Worm (Caenorhabditis elegans) whole organism, L4 larva: Measurements from ENCODE around the gene F01F1.3.

Experiments
- F10B5.3 ChIP-seq: sonication (generic microtip); optimal IDR thresholded peaks from 2 replicates; lab custom pipeline; 2016; ENCODE audit warnings: mild to moderate bottlenecking, missing genetic modification characterization, missing compliant biosample characterization
- F37D6.2 ChIP-seq: sonication (generic microtip); optimal IDR thresholded peaks from 2 replicates; lab custom pipeline; 2016; ENCODE audit warnings: mild to moderate bottlenecking, missing genetic modification characterization, missing compliant biosample characterization
- F44E2.7 ChIP-seq: fragments of 200-800 bp; sonication (Bioruptor generic); IDR thresholded peaks from 2 replicates; pipeline ENCODE4 v2.1.2; 2022; ENCODE audit warnings: missing genetic modification characterization, missing compliant biosample characterization
- R02D3.7 ChIP-seq: fragments of 150-350 bp; sonication (generic microtip); optimal IDR thresholded peaks from 3 replicates; lab custom pipeline; 2014; ENCODE audit warnings: missing biosample characterization, missing genetic modification characterization
- Y48G9A.11 ChIP-seq: fragments of 200-800 bp; sonication (Bioruptor generic); IDR thresholded peaks from 2 replicates; pipeline ENCODE4 v1.3.6; 2022; ENCODE audit warnings: missing genetic modification reagents, missing genetic modification characterization, missing compliant biosample characterization
- Y75B8A.6 ChIP-seq: fragments of 200-800 bp; sonication (Bioruptor generic); IDR thresholded peaks from 2 replicates; pipeline ENCODE4 v1.3.6; 2022; ENCODE audit warnings: missing genetic modification reagents, missing genetic modification characterization, missing compliant biosample characterization
- aha-1 ChIP-seq: fragments of 150-350 bp; peaks from one replicate; lab custom pipeline; 2014; ENCODE audit warnings: missing biosample characterization, missing genetic modification characterization
- aly-2 ChIP-seq: sonication (generic microtip); optimal IDR thresholded peaks from 2 replicates; lab custom pipeline; 2018; ENCODE audit warnings: missing biosample characterization, missing genetic modification characterization
- arid-1 ChIP-seq: fragments of 200-800 bp; sonication (Bioruptor generic); conservative IDR thresholded peaks from 2 replicates; pipeline ENCODE4 v1.3.6; 2022; ENCODE audit warnings: missing genetic modification reagents, missing genetic modification characterization, missing compliant biosample characterization
- ceh-32 ChIP-seq: sonication (generic microtip); optimal IDR thresholded peaks from 2 replicates; lab custom pipeline; 2016; ENCODE audit warnings: mild to moderate bottlenecking, missing genetic modification characterization, missing compliant biosample characterization; ENCODE audit not compliant: poor library complexity
- ceh-62 ChIP-seq: sonication (generic microtip); optimal IDR thresholded peaks from 2 replicates; lab custom pipeline; 2017; ENCODE audit warnings: missing biosample characterization, missing genetic modification characterization
- ces-1 ChIP-seq: fragments of 150-350 bp; sonication (generic microtip); optimal IDR thresholded peaks from 4 replicates; lab custom pipeline; 2014; ENCODE audit warnings: missing biosample characterization, missing genetic modification reagents, missing genetic modification characterization
- daf-12 ChIP-seq: fragments of 150-350 bp; optimal IDR thresholded peaks from 2 replicates; lab custom pipeline; 2014; ENCODE audit warnings: missing biosample characterization, missing genetic modification reagents, missing genetic modification characterization
- daf-19 ChIP-seq: fragments of 200-800 bp; sonication (Bioruptor generic); conservative IDR thresholded peaks from 2 replicates; pipeline ENCODE4 v1.3.6; 2022; ENCODE audit warnings: missing genetic modification characterization, missing compliant biosample characterization
- daf-8 ChIP-seq: fragments of 200-800 bp; sonication (Bioruptor generic); IDR thresholded peaks from 2 replicates; pipeline ENCODE4 v1.3.6; 2022; ENCODE audit warnings: missing genetic modification characterization, missing compliant biosample characterization
- dmd-6 ChIP-seq: fragments of 200-800 bp; sonication (Bioruptor generic); IDR thresholded peaks from 2 replicates; pipeline ENCODE4 v1.3.6; 2022; ENCODE audit warnings: missing genetic modification reagents, missing genetic modification characterization, missing compliant biosample characterization
- duxl-1 ChIP-seq: sonication (generic microtip); optimal IDR thresholded peaks from 2 replicates; lab custom pipeline; 2016; ENCODE audit warnings: mild to moderate bottlenecking, missing genetic modification characterization, moderate library complexity, missing compliant biosample characterization; ENCODE audit not compliant: poor library complexity
- gei-8 ChIP-seq: fragments of 200-800 bp; sonication (Bioruptor generic); optimal IDR thresholded peaks from 2 replicates; lab custom pipeline; 2018; ENCODE audit warnings: mild to moderate bottlenecking, missing genetic modification characterization, missing compliant biosample characterization
- lin-1 ChIP-seq: fragments of 200-800 bp; sonication (Bioruptor generic); IDR thresholded peaks from 2 replicates; pipeline ENCODE4 v1.3.6; 2022; ENCODE audit warnings: missing genetic modification reagents, missing genetic modification characterization, missing compliant biosample characterization
- lin-13 ChIP-seq: fragments of 150-350 bp; optimal IDR thresholded peaks from 2 replicates; lab custom pipeline; 2014; ENCODE audit warnings: missing biosample characterization, missing genetic modification reagents, missing genetic modification characterization
- lin-15B ChIP-seq: fragments of 150-350 bp; sonication (generic microtip); optimal IDR thresholded peaks from 3 replicates; lab custom pipeline; 2014; ENCODE audit warnings: missing biosample characterization, missing genetic modification characterization
- lin-29 ChIP-seq: fragments of 200-800 bp; sonication (Bioruptor generic); IDR thresholded peaks from 2 replicates; pipeline ENCODE4 v1.3.6; 2022; ENCODE audit warnings: missing genetic modification reagents, missing genetic modification characterization, missing compliant biosample characterization
- lin-38 ChIP-seq: fragments of 200-800 bp; sonication (Bioruptor generic); IDR thresholded peaks from 2 replicates; pipeline ENCODE4 v1.3.6; 2022; ENCODE audit warnings: missing genetic modification reagents, missing genetic modification characterization, missing compliant biosample characterization
- lin-39 ChIP-seq: fragments of 150-350 bp; optimal IDR thresholded peaks from 2 replicates; lab custom pipeline; 2014; ENCODE audit warnings: missing biosample characterization, missing genetic modification reagents, missing genetic modification characterization
- lsy-2 ChIP-seq, 2 experiments: fragments of 150-350 bp in 1 of 2; sonication (generic microtip) in 1 of 2; optimal IDR thresholded peaks; 2 replicates each; lab custom pipeline; 2014 to 2017; ENCODE audit warnings: missing biosample characterization in 2 of 2, missing genetic modification characterization in 2 of 2
- madf-5 ChIP-seq, 2 experiments: fragments of 200-800 bp; sonication (Bioruptor generic); IDR thresholded peaks; 2 replicates each; pipeline ENCODE4 v1.3.6; 2022; ENCODE audit warnings: missing compliant biosample characterization in 2 of 2, missing genetic modification characterization in 2 of 2
- mdt-29 ChIP-seq: fragments of 200-800 bp; sonication (Bioruptor generic); IDR thresholded peaks from 2 replicates; pipeline ENCODE4 v1.3.6; 2022; ENCODE audit warnings: missing genetic modification reagents, missing genetic modification characterization, missing compliant biosample characterization
- mes-2 ChIP-seq: sonication (generic microtip); optimal IDR thresholded peaks from 2 replicates; lab custom pipeline; 2016; ENCODE audit warnings: missing genotype, mild to moderate bottlenecking, missing genetic modification characterization, missing compliant biosample characterization; ENCODE audit not compliant: poor library complexity, severe bottlenecking
- mxl-2 ChIP-seq: fragments of 200-800 bp; sonication (Bioruptor generic); conservative IDR thresholded peaks from 2 replicates; pipeline ENCODE4 v1.3.6; 2022; ENCODE audit warnings: missing genetic modification reagents, missing genetic modification characterization, missing compliant biosample characterization
- nhr-102 ChIP-seq: sonication (generic microtip); optimal IDR thresholded peaks from 2 replicates; lab custom pipeline; 2016; ENCODE audit warnings: mild to moderate bottlenecking, missing genetic modification characterization, moderate library complexity, missing compliant biosample characterization
- nhr-11 ChIP-seq: fragments of 150-350 bp; optimal IDR thresholded peaks from 2 replicates; lab custom pipeline; 2014; ENCODE audit warnings: missing biosample characterization, missing genetic modification characterization
- nhr-111 ChIP-seq: fragments of 200-800 bp; sonication (Bioruptor generic); optimal IDR thresholded peaks from 2 replicates; lab custom pipeline; 2018; ENCODE audit warnings: mild to moderate bottlenecking, missing genetic modification characterization, missing compliant biosample characterization
- nhr-41 ChIP-seq: fragments of 200-800 bp; sonication (Bioruptor generic); IDR thresholded peaks from 2 replicates; pipeline ENCODE4 v1.3.6; 2022; ENCODE audit warnings: missing genetic modification reagents, missing genetic modification characterization, missing compliant biosample characterization
- nhr-6 ChIP-seq: fragments of 150-350 bp; optimal IDR thresholded peaks from 2 replicates; lab custom pipeline; 2014; ENCODE audit warnings: missing biosample characterization, missing genetic modification characterization
- nhr-76 ChIP-seq: fragments of 150-350 bp; optimal IDR thresholded peaks from 2 replicates; lab custom pipeline; 2014; ENCODE audit warnings: missing biosample characterization, missing genetic modification characterization
- pha-4 ChIP-seq, 2 experiments: fragments of 150-350 bp in 1 of 2; fragments of 200-800 bp in 1 of 2; sonication (Bioruptor generic) in 1 of 2; IDR thresholded peaks in 1 of 2; optimal IDR thresholded peaks in 1 of 2; 2 replicates each; pipeline versions ENCODE4 v1.3.6 to Lab custom; 2014 to 2022; ENCODE audit warnings: missing genetic modification characterization in 2 of 2, missing genetic modification reagents in 2 of 2, missing biosample characterization in 1 of 2, missing compliant biosample characterization in 1 of 2
- set-16 ChIP-seq: fragments of 200-800 bp; sonication (Bioruptor generic); IDR thresholded peaks from 2 replicates; pipeline ENCODE4 v1.3.6; 2022; ENCODE audit warnings: missing genetic modification reagents, missing genetic modification characterization, missing compliant biosample characterization
- skn-1 ChIP-seq: fragments of 150-350 bp; optimal IDR thresholded peaks from 2 replicates; lab custom pipeline; 2014; ENCODE audit warnings: missing biosample characterization, missing genetic modification characterization
- spr-1 ChIP-seq: sonication (generic microtip); optimal IDR thresholded peaks from 2 replicates; lab custom pipeline; 2016; ENCODE audit warnings: mild to moderate bottlenecking, missing genetic modification characterization, missing compliant biosample characterization
- tag-97 ChIP-seq: fragments of 200-800 bp; sonication (Bioruptor generic); IDR thresholded peaks from 2 replicates; pipeline ENCODE4 v1.3.6; 2022; ENCODE audit warnings: missing genetic modification characterization, missing compliant biosample characterization
- unc-62 ChIP-seq, 3 experiments: fragments of 150-350 bp in 1 of 3; sonication (generic microtip); optimal IDR thresholded peaks in 2 of 3; peaks in 1 of 3; 1 replicate in 1 of 3; 2 replicates in 2 of 3; lab custom pipeline; 2014 to 2017; ENCODE audit warnings: missing biosample characterization in 3 of 3, missing genetic modification characterization in 3 of 3, missing genetic modification reagents in 3 of 3, missing genotype in 1 of 3
- zag-1 ChIP-seq: fragments of 150-350 bp; optimal IDR thresholded peaks from 2 replicates; lab custom pipeline; 2014; ENCODE audit warnings: missing biosample characterization, missing genetic modification characterization
- zip-2 ChIP-seq: fragments of 150-350 bp; optimal IDR thresholded peaks from 2 replicates; lab custom pipeline; 2014; ENCODE audit warnings: missing biosample characterization, missing genetic modification characterization
- ztf-7 ChIP-seq: fragments of 150-350 bp; optimal IDR thresholded peaks from 2 replicates; lab custom pipeline; 2014; ENCODE audit warnings: missing biosample characterization, missing genetic modification characterization

F01F1.3 gene

DNA sequence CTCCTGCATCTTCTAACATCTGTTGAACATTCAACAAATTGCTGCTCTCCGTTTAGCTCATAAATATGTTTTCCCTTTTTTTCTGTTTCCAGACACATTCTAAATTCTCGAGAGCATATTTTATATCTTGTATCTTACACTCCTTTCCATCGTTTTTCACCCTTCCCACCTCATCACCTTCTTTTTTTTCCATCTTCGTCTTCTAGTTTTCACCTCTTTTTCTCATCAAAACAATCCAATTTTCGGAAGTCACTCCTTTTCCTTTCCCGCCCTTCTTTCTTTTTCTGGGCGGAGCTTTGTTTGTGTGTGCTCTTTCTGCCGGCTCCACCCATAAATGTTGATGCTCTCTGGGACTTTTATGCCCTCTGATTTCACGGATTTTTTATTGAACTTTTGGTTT, 48.9 kb upstream of the F01F1.3 start:
- TF ChIP-seq nhr-11 (tag; lab: Kevin White, UChicago) (no peak), madf-5 (GFP tag; IDR thresholded peaks at IDR 0.05; lab: Robert Waterston, UW) (no peak), lin-29 (GFP tag; lab: Robert Waterston, UW) (no peak), gei-8 (GFP tag; lab: Kevin White, UChicago) (no peak), pha-4 (GFP tag; IDR thresholded peaks at IDR 0.05; lab: Robert Waterston, UW) (no peak), pha-4 (tag; optimal IDR thresholded peaks at IDR 0.05; lab: Kevin White, UChicago) (no peak), lin-38 (GFP tag; lab: Robert Waterston, UW) (no peak)

DNA sequence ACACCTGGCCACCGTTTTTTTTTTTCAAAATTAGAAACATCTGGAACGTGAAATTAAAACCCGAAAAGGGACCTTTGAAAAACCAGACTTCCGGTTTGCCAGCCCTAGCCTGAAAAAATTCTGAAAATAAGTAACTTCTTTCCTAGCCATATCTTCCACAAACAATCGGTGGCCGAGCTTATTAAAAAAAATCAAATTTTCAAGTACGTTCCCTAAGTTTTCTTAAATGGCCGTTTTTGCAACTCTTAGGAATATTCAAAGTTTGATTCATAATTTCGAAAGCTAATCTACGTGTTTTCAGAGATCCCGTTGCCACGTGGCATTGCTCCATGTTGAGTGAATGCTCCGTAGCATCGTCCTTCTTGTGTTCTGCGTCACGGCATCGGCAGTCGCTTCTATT, 48.1 kb upstream of the F01F1.3 start, which contains the start of gene R12B2.8:
TSS of gene R12B2.8 (plus strand) at position 301 of the 400 bp plus-strand sequence.
- TF ChIP-seq lin-1 (GFP tag; lab: Robert Waterston, UW): no peak
- no peak for TF ChIP-seq set-16 (GFP tag; lab: Robert Waterston, UW)

DNA sequence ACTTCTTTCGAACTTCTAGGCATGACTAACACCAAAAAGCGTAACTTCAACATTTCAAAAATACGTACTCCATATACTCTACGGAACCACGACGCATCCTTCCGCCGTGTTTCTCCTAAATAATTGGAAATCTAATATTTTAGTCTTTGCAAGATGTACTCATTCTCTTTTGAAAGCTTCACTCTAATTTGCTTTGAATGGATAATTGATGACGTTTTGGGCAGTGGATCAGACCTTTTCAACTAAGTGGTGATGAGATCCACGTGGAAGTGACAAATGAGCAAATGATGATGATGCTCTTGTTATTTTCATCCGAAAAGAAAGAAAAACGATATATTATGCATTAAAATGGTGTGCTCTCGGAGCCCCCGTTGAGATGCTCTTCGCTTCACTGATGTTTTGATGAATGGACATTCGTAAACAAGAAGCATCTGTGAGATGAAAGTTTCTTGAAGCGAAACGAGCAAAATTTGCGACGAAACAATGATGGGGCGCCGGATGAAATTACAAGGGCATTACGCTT, 47.2 kb upstream of the F01F1.3 start:
- TF ChIP-seq nhr-41 (GFP tag; lab: Robert Waterston, UW): no peak
- peak in 1 of 2 experiments; percentile 70 for TF ChIP-seq unc-62 (GFP tag; optimal IDR thresholded peaks at IDR 0.05 in 1 of 2; lab: Kevin White, UChicago)
- no peak for TF ChIP-seq unc-62 (tag; optimal IDR thresholded peaks at IDR 0.05; lab: Kevin White, UChicago)
- no peak for TF ChIP-seq lin-1 (GFP tag; lab: Robert Waterston, UW)
- TF ChIP-seq Y48G9A.11 (GFP tag; lab: Robert Waterston, UW): no peak

DNA sequence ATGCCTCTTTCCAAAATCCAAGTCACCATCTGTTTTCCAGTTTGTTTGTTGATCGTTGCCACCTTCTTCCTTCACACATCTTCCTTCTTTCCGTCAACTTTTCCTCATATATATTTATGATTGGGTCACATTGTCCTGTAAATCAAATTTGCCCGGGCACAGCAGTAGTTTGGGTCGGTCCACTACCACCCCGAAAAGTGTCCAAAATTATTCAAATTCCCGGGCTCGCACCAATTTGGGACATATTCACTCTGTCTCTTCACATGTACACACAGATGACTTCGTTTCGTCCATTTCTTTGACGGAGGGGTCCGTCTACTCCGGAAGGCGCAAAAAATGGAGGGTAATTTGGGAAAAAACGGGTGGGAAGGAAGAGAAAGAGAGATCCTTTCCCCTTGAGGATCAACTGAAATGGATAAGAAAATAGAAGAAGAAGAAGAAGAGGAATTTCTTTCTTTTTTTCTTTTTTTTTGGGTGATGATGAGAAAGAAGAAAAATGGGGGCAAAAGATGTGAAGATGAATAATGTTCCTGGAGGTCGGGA, 44.8 kb upstream of the F01F1.3 start:
- no peak for TF ChIP-seq skn-1 (tag; lab: Kevin White, UChicago)
- no peak for TF ChIP-seq ceh-62 (tag; lab: Kevin White, UChicago)
- TF ChIP-seq ces-1 (GFP tag; lab: Kevin White, UChicago): peak; percentile 64
- TF ChIP-seq aly-2 (tag; lab: Kevin White, UChicago): no peak
- TF ChIP-seq dmd-6 (GFP tag; lab: Robert Waterston, UW): no peak
- TF ChIP-seq tag-97 (GFP tag; lab: Robert Waterston, UW): no peak
- no peak for TF ChIP-seq nhr-111
- TF ChIP-seq daf-8 (GFP tag; lab: Robert Waterston, UW): no peak
- TF ChIP-seq aha-1: no peak
- TF ChIP-seq arid-1: no peak
- no peak for TF ChIP-seq zip-2 (tag; lab: Kevin White, UChicago)
- no peak for TF ChIP-seq mxl-2 (GFP tag; lab: Robert Waterston, UW)
- TF ChIP-seq R02D3.7 (tag; lab: Kevin White, UChicago): no peak
- TF ChIP-seq F37D6.2 (tag; lab: Kevin White, UChicago): no peak
- no peak for TF ChIP-seq mdt-29
- TF ChIP-seq F44E2.7 (GFP tag; lab: Robert Waterston, UW): no peak
- no peak for TF ChIP-seq Y75B8A.6 (GFP tag; lab: Robert Waterston, UW)
- no peak for TF ChIP-seq ceh-32 (tag; lab: Kevin White, UChicago)
- peak; percentile 30 for TF ChIP-seq mes-2 (tag; lab: Kevin White, UChicago)
- TF ChIP-seq nhr-102 (tag; lab: Kevin White, UChicago): no peak
- TF ChIP-seq lin-13: no peak
- TF ChIP-seq lsy-2 (tag; optimal IDR thresholded peaks at IDR 0.05; lab: Kevin White, UChicago): peak in 1 of 2 experiments; percentile 24
- no peak for TF ChIP-seq duxl-1 (tag; lab: Kevin White, UChicago)
- no peak for TF ChIP-seq lin-39 (tag; lab: Kevin White, UChicago)
- TF ChIP-seq lin-15B: no peak
- TF ChIP-seq spr-1: no peak
- TF ChIP-seq ztf-7: no peak
- TF ChIP-seq F10B5.3 (tag; lab: Kevin White, UChicago): no peak
- TF ChIP-seq nhr-76 (tag; lab: Kevin White, UChicago): no peak
- no peak for TF ChIP-seq daf-12
- no peak for TF ChIP-seq daf-19 (GFP tag; lab: Robert Waterston, UW)
- TF ChIP-seq unc-62 (GFP tag; optimal IDR thresholded peaks at IDR 0.05 in 1 of 2; lab: Kevin White, UChicago): peak in 1 of 2 experiments; percentile 94
- TF ChIP-seq unc-62 (tag; optimal IDR thresholded peaks at IDR 0.05; lab: Kevin White, UChicago): no peak
- TF ChIP-seq nhr-6 (tag; lab: Kevin White, UChicago): no peak
- no peak for TF ChIP-seq zag-1 (tag; lab: Kevin White, UChicago)
